Fruit fly (Drosophila melanogaster): Measurements from ENCODE around the gene eIF4G2.

eIF4G2 gene

DNA sequence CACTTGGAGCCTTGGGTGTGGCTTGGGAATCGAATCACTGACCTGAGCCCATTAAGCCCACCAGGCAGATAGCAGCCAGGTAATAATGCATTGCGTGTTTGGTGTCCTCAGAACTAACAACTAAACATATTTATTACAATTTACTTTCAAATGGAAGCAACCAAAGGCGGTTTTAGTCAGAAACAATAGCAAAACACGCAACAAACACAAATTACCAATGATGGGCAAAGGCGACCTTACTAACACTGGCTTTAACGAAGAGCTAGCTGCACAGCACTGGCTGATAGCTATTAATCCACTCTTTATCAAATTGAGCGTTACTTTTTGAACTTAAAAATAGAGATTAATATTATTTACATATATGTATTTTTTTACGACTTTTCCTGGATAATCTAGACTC lies 56.0 kb downstream of the eIF4G2 start, which contains the start of gene udt:
TSS of gene udt (minus strand) at position 249 of the 400 bp plus-strand sequence.
- TF ChIP-seq br (GFP tag; optimal IDR thresholded peaks at IDR 0.05) (peak; percentile 0), Hr83 (GFP tag; optimal IDR thresholded peaks at IDR 0.05; ENCODE audit: poor library complexity, severe bottlenecking) (peak; percentile 20), Myc (optimal IDR thresholded peaks at IDR 0.05) (peak; percentile 39), Mio (GFP tag; optimal IDR thresholded peaks at IDR 0.05) (no peak), CrebA (GFP tag; optimal IDR thresholded peaks at IDR 0.05; ENCODE audit: borderline replicate concordance) (no peak), CG32264 (GFP tag; optimal IDR thresholded peaks at IDR 0.05) (no peak), Hnf4 (GFP tag; optimal IDR thresholded peaks at IDR 0.05) (peak; percentile 46), usp (GFP tag; optimal IDR thresholded peaks at IDR 0.05) (no peak), psq (GFP tag; optimal IDR thresholded peaks at IDR 0.05) (peak; percentile 28), sv (GFP tag; optimal IDR thresholded peaks at IDR 0.05) (peak; percentile 26), lola (GFP tag; optimal IDR thresholded peaks at IDR 0.05) (no peak), Hr78 (GFP tag; optimal IDR thresholded peaks at IDR 0.05) (no peak), pan (optimal IDR thresholded peaks at IDR 0.05) (no peak), rgr (GFP tag; optimal IDR thresholded peaks at IDR 0.05) (no peak)

- peak; percentile 18 for TF ChIP-seq ey (GFP tag; optimal IDR thresholded peaks at IDR 0.05)
- TF ChIP-seq Mio (GFP tag; optimal IDR thresholded peaks at IDR 0.05) = no peak
- no peak for TF ChIP-seq usp (GFP tag; optimal IDR thresholded peaks at IDR 0.05)
- peak; percentile 72 for TF ChIP-seq Hnf4 (GFP tag; optimal IDR thresholded peaks at IDR 0.05)
- TF ChIP-seq Rel (GFP tag; optimal IDR thresholded peaks at IDR 0.05) = no peak
- TF ChIP-seq Rel (tag; optimal IDR thresholded peaks at IDR 0.05) = peak; percentile 88
- peak; percentile 52 for TF ChIP-seq rgr (GFP tag; optimal IDR thresholded peaks at IDR 0.05)
- no peak for TF ChIP-seq N (GFP tag; optimal IDR thresholded peaks at IDR 0.05)
- TF ChIP-seq GATAd (GFP tag; optimal IDR thresholded peaks at IDR 0.05) = no peak
- no peak for TF ChIP-seq dmrt93B (GFP tag; optimal IDR thresholded peaks at IDR 0.05)
- peak; percentile 57 for TF ChIP-seq Jra (GFP tag; optimal IDR thresholded peaks at IDR 0.05)
- peak; percentile 84 for TF ChIP-seq Hr83 (GFP tag; optimal IDR thresholded peaks at IDR 0.05; ENCODE audit: poor library complexity, severe bottlenecking)
- TF ChIP-seq sage (GFP tag; optimal IDR thresholded peaks at IDR 0.05) = no peak
- TF ChIP-seq woc (GFP tag; optimal IDR thresholded peaks at IDR 0.05) = no peak
- no peak for TF ChIP-seq lola (GFP tag; optimal IDR thresholded peaks at IDR 0.05)
- TF ChIP-seq CrebA (GFP tag; optimal IDR thresholded peaks at IDR 0.05; ENCODE audit: borderline replicate concordance) = no peak
- peak; percentile 31 for TF ChIP-seq Sp1 (GFP tag; optimal IDR thresholded peaks at IDR 0.05)
- TF ChIP-seq dsf (GFP tag; optimal IDR thresholded peaks at IDR 0.05; ENCODE audit: borderline replicate concordance) = no peak
- TF ChIP-seq fru (GFP tag; optimal IDR thresholded peaks at IDR 0.05) = peak; percentile 15
- no peak for TF ChIP-seq pan (optimal IDR thresholded peaks at IDR 0.05)
- TF ChIP-seq HLH106 (tag; optimal IDR thresholded peaks at IDR 0.05) = no peak
- no peak for TF ChIP-seq tai (GFP tag; optimal IDR thresholded peaks at IDR 0.05)
- TF ChIP-seq foxo (GFP tag; optimal IDR thresholded peaks at IDR 0.05) = peak in 1 of 2 experiments; percentile 50
- TF ChIP-seq h (GFP tag; optimal IDR thresholded peaks at IDR 0.05) = peak; percentile 39
- peak; percentile 54 for TF ChIP-seq br (GFP tag; optimal IDR thresholded peaks at IDR 0.05)
- no peak for TF ChIP-seq CG32264 (GFP tag; optimal IDR thresholded peaks at IDR 0.05)
- TF ChIP-seq Hr78 (GFP tag; optimal IDR thresholded peaks at IDR 0.05) = no peak
- TF ChIP-seq dl (GFP tag; optimal IDR thresholded peaks at IDR 0.05; ENCODE audit: insufficient read depth in 1 of 2, partially characterized antibody in 2 of 2) = no peak
- TF ChIP-seq Myc (optimal IDR thresholded peaks at IDR 0.05) = peak; percentile 15
- peak; percentile 48 for TF ChIP-seq OdsH (GFP tag; optimal IDR thresholded peaks at IDR 0.05)
- no peak for TF ChIP-seq Abd-B (GFP tag; optimal IDR thresholded peaks at IDR 0.05)
- TF ChIP-seq psq (GFP tag; optimal IDR thresholded peaks at IDR 0.05) = no peak
- no peak for TF ChIP-seq CG9705 (GFP tag; optimal IDR thresholded peaks at IDR 0.05)
- no peak for TF ChIP-seq brk (GFP tag; optimal IDR thresholded peaks at IDR 0.05)
- TF ChIP-seq Vsx2 (GFP tag; optimal IDR thresholded peaks at IDR 0.05; ENCODE audit: partially characterized antibody) = no peak
- no peak for TF ChIP-seq Dfd (GFP tag; optimal IDR thresholded peaks at IDR 0.05)
- TF ChIP-seq sv (GFP tag; optimal IDR thresholded peaks at IDR 0.05) = peak; percentile 21
- TF ChIP-seq jim (GFP tag; optimal IDR thresholded peaks at IDR 0.05) = no peak
- no peak for TF ChIP-seq Dif (GFP tag; optimal IDR thresholded peaks at IDR 0.05; ENCODE audit: partially characterized antibody)
These were observed 58.6 kb downstream of the eIF4G2 start, which contains the start of gene SdhD for dm6 chr3R:23760219-23761018. Gene SdhD, minus strand, starts transcription at chr3R:23760600.

All from whole organism, wandering third instar larva.